Worm (Caenorhabditis elegans): ENCODE data around the gene mrpl-44.

DNA sequence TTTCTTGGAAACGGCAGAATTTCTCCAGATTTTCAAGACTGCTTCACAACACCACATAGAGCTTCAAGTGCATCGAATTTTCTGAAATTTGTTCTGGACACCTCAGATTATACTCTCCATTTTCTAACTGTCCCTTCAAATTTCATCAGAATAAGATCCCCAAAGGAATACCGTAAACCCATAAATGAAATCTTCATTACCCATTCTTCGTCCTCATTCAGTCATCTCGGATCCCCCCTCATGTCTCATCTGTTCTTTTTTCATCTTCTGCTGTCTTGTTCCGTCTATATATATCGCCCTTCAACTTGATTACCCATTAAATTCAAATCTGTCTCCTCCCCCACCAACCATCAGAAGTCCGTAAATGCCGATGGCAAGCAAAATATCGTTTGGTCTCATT, 24.9 kb upstream of the mrpl-44 start:
- TF ChIP-seq mep-1 (tag; optimal IDR thresholded peaks at IDR 0.05) (no peak), nhr-11 (tag; optimal IDR thresholded peaks at IDR 0.05) (no peak), zag-1 (tag; optimal IDR thresholded peaks at IDR 0.05) (no peak), lsy-2 (tag; optimal IDR thresholded peaks at IDR 0.05) (no peak), nhr-42 (GFP tag; IDR thresholded peaks at IDR 0.05) (no peak), egl-27 (tag; optimal IDR thresholded peaks at IDR 0.05) (no peak), lir-3 (tag; optimal IDR thresholded peaks at IDR 0.05) (no peak), ces-1 (GFP tag; optimal IDR thresholded peaks at IDR 0.05) (no peak), daf-12 (tag; optimal IDR thresholded peaks at IDR 0.05) (no peak), ZK546.5 (tag; optimal IDR thresholded peaks at IDR 0.05) (no peak), fkh-10 (GFP tag; optimal IDR thresholded peaks at IDR 0.05) (no peak), lin-1 (GFP tag; IDR thresholded peaks at IDR 0.05) (no peak)
